Worm (Caenorhabditis elegans) whole organism, young adult: ENCODE results near the gene H01M10.1.

ENCODE experiments used
- B0035.1 ChIP-seq: sonication (generic microtip); optimal IDR thresholded peaks from 2 replicates; lab custom pipeline; 2016; ENCODE audit warnings: missing genetic modification characterization, mild to moderate bottlenecking, missing compliant biosample characterization, missing genotype, missing genetic modification reagents
- D2030.7 ChIP-seq: fragments of 200-800 bp; sonication (Bioruptor generic); IDR thresholded peaks from 2 replicates; pipeline ENCODE4 v1.3.6; 2022; ENCODE audit warnings: missing genetic modification reagents, missing genetic modification characterization, missing compliant biosample characterization
- F33H1.4 ChIP-seq: fragments of 200-800 bp; sonication (Bioruptor generic); IDR thresholded peaks from 2 replicates; pipeline ENCODE4 v1.3.6; 2022; ENCODE audit warnings: missing genetic modification reagents, missing genetic modification characterization, missing compliant biosample characterization
- ama-1 ChIP-seq, 3 experiments: fragments of 150-350 bp in 1 of 3; sonication (generic microtip) in 2 of 3; optimal IDR thresholded peaks; 2 replicates each; lab custom pipeline; 2014 to 2018; ENCODE audit warnings: missing biosample characterization in 2 of 3, missing genetic modification characterization in 2 of 3, missing genetic modification reagents in 2 of 3
- athp-1 ChIP-seq: sonication (generic microtip); optimal IDR thresholded peaks from 2 replicates; lab custom pipeline; 2017; ENCODE audit warnings: mild to moderate bottlenecking, missing genetic modification characterization, missing compliant biosample characterization
- attf-5 ChIP-seq: fragments of 200-800 bp; sonication (Bioruptor generic); optimal IDR thresholded peaks from 2 replicates; lab custom pipeline; 2018; ENCODE audit warnings: mild to moderate bottlenecking, missing genetic modification characterization, missing compliant biosample characterization
- ceh-40 ChIP-seq: fragments of 200-800 bp; sonication (Bioruptor generic); IDR thresholded peaks from 2 replicates; pipeline ENCODE4 v1.3.6; 2022; ENCODE audit warnings: missing genetic modification characterization, missing compliant biosample characterization
- egrh-3 ChIP-seq: fragments of 200-800 bp; sonication (Bioruptor generic); IDR thresholded peaks from 2 replicates; pipeline ENCODE4 v1.3.6; 2022; ENCODE audit warnings: missing genetic modification reagents, missing genetic modification characterization, missing compliant biosample characterization
- fkh-3 ChIP-seq: sonication (generic microtip); optimal IDR thresholded peaks from 2 replicates; lab custom pipeline; 2016; ENCODE audit warnings: mild to moderate bottlenecking, missing genetic modification characterization, missing compliant biosample characterization
- pha-4 ChIP-seq: fragments of 150-350 bp; sonication (generic microtip); optimal IDR thresholded peaks from 2 replicates; lab custom pipeline; 2014; ENCODE audit warnings: missing biosample characterization, missing genetic modification reagents, missing genetic modification characterization
- rpc-1 ChIP-seq, 2 experiments: fragments of 150-350 bp in 1 of 2; sonication (generic microtip) in 1 of 2; optimal IDR thresholded peaks; 2 replicates each; lab custom pipeline; 2014 to 2018; ENCODE audit warnings: missing biosample characterization in 1 of 2, missing genetic modification characterization in 1 of 2, missing genetic modification reagents in 1 of 2, missing genotype in 1 of 2
- snpc-3.4 ChIP-seq: sonication (generic microtip); optimal IDR thresholded peaks from 2 replicates; lab custom pipeline; 2017; ENCODE audit warnings: missing genetic modification characterization, mild to moderate bottlenecking, missing compliant biosample characterization, antibody characterized with exemption, moderate library complexity, missing genotype, missing genetic modification reagents
- unc-62 ChIP-seq: fragments of 150-350 bp; optimal IDR thresholded peaks from 2 replicates; lab custom pipeline; 2014; ENCODE audit warnings: missing biosample characterization, missing genetic modification reagents, missing genetic modification characterization

DNA sequence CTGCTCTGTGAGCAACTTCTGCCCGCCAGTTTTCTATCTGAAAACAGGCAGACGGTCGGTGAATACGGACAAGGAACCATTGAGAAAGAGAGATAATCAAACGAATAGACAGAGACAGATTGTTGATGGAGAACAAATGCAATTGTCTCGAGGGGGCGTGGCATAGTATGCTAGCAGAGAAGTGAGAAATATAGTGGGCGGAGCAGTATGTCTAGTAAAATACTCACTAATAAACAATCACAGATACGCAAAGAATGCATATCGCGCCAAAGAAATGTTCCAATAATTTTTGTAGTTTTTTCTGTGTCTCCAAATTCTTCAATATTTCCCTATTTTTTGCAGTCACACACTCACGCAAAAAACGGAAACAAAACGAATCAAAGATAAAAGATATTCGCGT lies 48.0 kb downstream of the H01M10.1 start, which contains the start of gene tbc-12:
- TF ChIP-seq athp-1 (tag; lab: Kevin White, UChicago), result no peak
- no peak for TF ChIP-seq F33H1.4
- no peak for TF ChIP-seq D2030.7 (GFP tag; lab: Robert Waterston, UW)
- TF ChIP-seq unc-62 (GFP tag; lab: Kevin White, UChicago), result no peak
- TF ChIP-seq ama-1 (optimal IDR thresholded peaks at IDR 0.05; lab: Kevin White, UChicago), result no peak
- no peak for TF ChIP-seq ama-1 (GFP tag; optimal IDR thresholded peaks at IDR 0.05; lab: Kevin White, UChicago)
- TF ChIP-seq fkh-3 (tag; lab: Kevin White, UChicago), result no peak
- no peak for TF ChIP-seq attf-5 (GFP tag; lab: Kevin White, UChicago)
- TF ChIP-seq egrh-3 (GFP tag; lab: Robert Waterston, UW), result no peak
- no peak for TF ChIP-seq B0035.1 (tag; lab: Kevin White, UChicago)
- no peak for TF ChIP-seq snpc-3.4 (tag; lab: Kevin White, UChicago)
- no peak for TF ChIP-seq pha-4 (tag; lab: Kevin White, UChicago)
- TF ChIP-seq ceh-40 (GFP tag; lab: Robert Waterston, UW), result no peak
- no peak for TF ChIP-seq rpc-1 (optimal IDR thresholded peaks at IDR 0.05; lab: Kevin White, UChicago)
- TF ChIP-seq rpc-1 (tag; optimal IDR thresholded peaks at IDR 0.05; lab: Kevin White, UChicago), result no peak
